Worm (Caenorhabditis elegans) whole organism, L4/young adult: ENCODE results near the gene T14B4.9.

ENCODE experiments used
- W03F9.2 ChIP-seq: fragments of 150-350 bp; optimal IDR thresholded peaks from 2 replicates; lab custom pipeline; 2014; ENCODE audit warnings: missing biosample characterization, missing genetic modification characterization
- him-1 ChIP-seq: sonication (generic microtip); optimal IDR thresholded peaks from 2 replicates; lab custom pipeline; 2016; ENCODE audit warnings: missing genotype, missing genetic modification reagents, missing genetic modification characterization, missing compliant biosample characterization

- TF ChIP-seq W03F9.2 (tag; lab: Kevin White, UChicago) (no peak), him-1 (no peak)
Measured at ce11 chrII:6716638-6717037, 17.0 kb downstream of the T14B4.9 start, which contains the start of the genes T14B4.5 and T14B4.20.
